Worm (Caenorhabditis elegans) whole organism, L1 larva: ENCODE results near the gene ZC373.5.

Experiments used
- C04F5.9 ChIP-seq: sonication (generic microtip); optimal IDR thresholded peaks from 2 replicates; lab custom pipeline; 2016; ENCODE audit warnings: missing genetic modification characterization, missing compliant biosample characterization
- Y116A8C.19 ChIP-seq: sonication (generic microtip); optimal IDR thresholded peaks from 2 replicates; lab custom pipeline; 2016; ENCODE audit warnings: missing compliant biosample characterization, missing genetic modification characterization, borderline replicate concordance
- aha-1 ChIP-seq: fragments of 150-350 bp; optimal IDR thresholded peaks from 2 replicates; lab custom pipeline; 2014; ENCODE audit warnings: missing biosample characterization, missing genetic modification characterization
- alr-1 ChIP-seq: fragments of 200-800 bp; sonication (Bioruptor generic); optimal IDR thresholded peaks from 2 replicates; lab custom pipeline; 2018; ENCODE audit warnings: borderline replicate concordance, mild to moderate bottlenecking, missing genetic modification characterization, missing compliant biosample characterization
- aly-2 ChIP-seq: fragments of 150-350 bp; optimal IDR thresholded peaks from 2 replicates; lab custom pipeline; 2014; ENCODE audit warnings: missing biosample characterization, missing genetic modification characterization
- ceh-63 ChIP-seq: fragments of 200-800 bp; sonication (Bioruptor generic); optimal IDR thresholded peaks from 2 replicates; lab custom pipeline; 2018; ENCODE audit warnings: mild to moderate bottlenecking, missing genetic modification characterization, missing compliant biosample characterization
- ceh-8 ChIP-seq: fragments of 200-800 bp; sonication (Bioruptor generic); optimal IDR thresholded peaks from 2 replicates; lab custom pipeline; 2018; ENCODE audit warnings: mild to moderate bottlenecking, missing genetic modification characterization, moderate library complexity, missing compliant biosample characterization
- ceh-88 ChIP-seq: fragments of 200-800 bp; sonication (Bioruptor generic); IDR thresholded peaks from 2 replicates; pipeline ENCODE4 v1.3.6; 2022; ENCODE audit warnings: missing genetic modification characterization, missing compliant biosample characterization
- ceh-90 ChIP-seq: sonication (generic microtip); optimal IDR thresholded peaks from 2 replicates; lab custom pipeline; 2016; ENCODE audit warnings: missing genetic modification characterization, missing compliant biosample characterization
- dsc-1 ChIP-seq: sonication (generic microtip); optimal IDR thresholded peaks from 2 replicates; lab custom pipeline; 2016; ENCODE audit warnings: mild to moderate bottlenecking, missing genetic modification characterization, missing compliant biosample characterization
- efl-1 ChIP-seq, 4 experiments: fragments of 150-350 bp; optimal IDR thresholded peaks in 3 of 4; peaks in 1 of 4; 1 replicate in 1 of 4; 2 replicates in 3 of 4; lab custom pipeline; 2014; ENCODE audit warnings: missing biosample characterization in 2 of 4, missing genetic modification characterization in 2 of 4, missing genetic modification reagents in 2 of 4
- efl-3 ChIP-seq: fragments of 200-800 bp; sonication (Bioruptor generic); optimal IDR thresholded peaks from 2 replicates; lab custom pipeline; 2018; ENCODE audit warnings: mild to moderate bottlenecking, missing genetic modification characterization, missing compliant biosample characterization
- egl-27 ChIP-seq, 2 experiments: fragments of 150-350 bp in 1 of 2; sonication (generic microtip); optimal IDR thresholded peaks; 3 replicates each; lab custom pipeline; 2017 to 2018; ENCODE audit warnings: missing biosample characterization in 2 of 2, missing genetic modification characterization in 2 of 2, missing genetic modification reagents in 2 of 2
- elt-2 ChIP-seq: sonication (generic microtip); optimal IDR thresholded peaks from 2 replicates; lab custom pipeline; 2016; ENCODE audit warnings: missing genetic modification characterization, mild to moderate bottlenecking, inconsistent platforms, missing compliant biosample characterization, missing genetic modification reagents
- elt-3 ChIP-seq, 6 experiments: fragments of 150-350 bp in 1 of 6; sonication (generic microtip); optimal IDR thresholded peaks; 2 replicates each; lab custom pipeline; 2017 to 2018; ENCODE audit warnings: missing biosample characterization in 6 of 6, missing genetic modification characterization in 6 of 6, inconsistent platforms in 1 of 6
- ets-5 ChIP-seq: fragments of 200-800 bp; sonication (Bioruptor generic); IDR thresholded peaks from 2 replicates; pipeline ENCODE4 v1.3.6; 2022; ENCODE audit warnings: missing genetic modification characterization, missing compliant biosample characterization
- fkh-10 ChIP-seq: sonication (generic microtip); optimal IDR thresholded peaks from 2 replicates; lab custom pipeline; 2017; ENCODE audit warnings: missing biosample characterization, missing genetic modification reagents, missing genetic modification characterization
- fkh-4 ChIP-seq: sonication (generic microtip); optimal IDR thresholded peaks from 2 replicates; lab custom pipeline; 2016; ENCODE audit warnings: missing compliant biosample characterization, missing genetic modification characterization, borderline replicate concordance
- fkh-8 ChIP-seq: sonication (generic microtip); optimal IDR thresholded peaks from 2 replicates; lab custom pipeline; 2016; ENCODE audit warnings: mild to moderate bottlenecking, missing genetic modification characterization, missing compliant biosample characterization
- grh-1 ChIP-seq: fragments of 200-800 bp; sonication (Bioruptor generic); IDR thresholded peaks from 2 replicates; pipeline ENCODE4 v1.3.6; 2022; ENCODE audit warnings: missing genetic modification reagents, missing genetic modification characterization, missing compliant biosample characterization
- hlh-17 ChIP-seq: fragments of 200-800 bp; sonication (Bioruptor generic); optimal IDR thresholded peaks from 2 replicates; lab custom pipeline; 2018; ENCODE audit warnings: missing genetic modification characterization, mild to moderate bottlenecking, missing compliant biosample characterization, moderate library complexity, borderline replicate concordance
- hlh-4 ChIP-seq: sonication (generic microtip); optimal IDR thresholded peaks from 2 replicates; lab custom pipeline; 2016; ENCODE audit warnings: mild to moderate bottlenecking, missing genetic modification characterization, missing compliant biosample characterization
- irx-1 ChIP-seq: sonication (generic microtip); optimal IDR thresholded peaks from 2 replicates; lab custom pipeline; 2016; ENCODE audit warnings: missing genetic modification characterization, missing compliant biosample characterization
- isw-1 ChIP-seq: fragments of 200-800 bp; sonication (Bioruptor generic); IDR thresholded peaks from 2 replicates; pipeline ENCODE4 v1.3.6; 2022; ENCODE audit warnings: missing genetic modification characterization, missing compliant biosample characterization
- jun-1 ChIP-seq: fragments of 150-350 bp; optimal IDR thresholded peaks from 2 replicates; lab custom pipeline; 2014; ENCODE audit warnings: missing biosample characterization, missing genetic modification reagents, missing genetic modification characterization
- lin-14 ChIP-seq: fragments of 200-800 bp; sonication (Bioruptor generic); optimal IDR thresholded peaks from 2 replicates; lab custom pipeline; 2018; ENCODE audit warnings: mild to moderate bottlenecking, missing genetic modification characterization, moderate library complexity, missing compliant biosample characterization
- lin-35 ChIP-seq, 2 experiments: fragments of 150-350 bp; optimal IDR thresholded peaks; 2 replicates each; lab custom pipeline; 2014; ENCODE audit warnings: missing biosample characterization in 2 of 2, missing genetic modification characterization in 2 of 2, missing genetic modification reagents in 2 of 2
- lin-39 ChIP-seq: fragments of 150-350 bp; optimal IDR thresholded peaks from 2 replicates; lab custom pipeline; 2014; ENCODE audit warnings: missing biosample characterization, missing genetic modification reagents, missing genetic modification characterization
- lir-3 ChIP-seq: sonication (generic microtip); optimal IDR thresholded peaks from 2 replicates; lab custom pipeline; 2016; ENCODE audit warnings: mild to moderate bottlenecking, missing genetic modification characterization, moderate library complexity, missing compliant biosample characterization; ENCODE audit not compliant: poor library complexity
- lsy-2 ChIP-seq, 2 experiments: fragments of 150-350 bp; optimal IDR thresholded peaks; 2 replicates each; lab custom pipeline; 2014; ENCODE audit warnings: missing biosample characterization in 2 of 2, missing genetic modification characterization in 2 of 2
- mab-9 ChIP-seq: fragments of 200-800 bp; sonication (Bioruptor generic); IDR thresholded peaks from 2 replicates; pipeline ENCODE4 v1.3.6; 2022; ENCODE audit warnings: missing genetic modification reagents, missing genetic modification characterization, missing compliant biosample characterization
- mdl-1 ChIP-seq, 2 experiments: fragments of 150-350 bp; optimal IDR thresholded peaks; 2 replicates each; lab custom pipeline; 2014 to 2017; ENCODE audit warnings: missing biosample characterization in 2 of 2, missing genetic modification characterization in 2 of 2, inconsistent platforms in 1 of 2
- mef-2 ChIP-seq: fragments of 150-350 bp; optimal IDR thresholded peaks from 2 replicates; lab custom pipeline; 2014; ENCODE audit warnings: missing biosample characterization, missing genetic modification characterization
- mep-1 ChIP-seq: fragments of 150-350 bp; optimal IDR thresholded peaks from 2 replicates; lab custom pipeline; 2014; ENCODE audit warnings: missing biosample characterization, missing genetic modification characterization
- nhr-11 ChIP-seq: fragments of 150-350 bp; optimal IDR thresholded peaks from 2 replicates; lab custom pipeline; 2014; ENCODE audit warnings: missing biosample characterization, missing genetic modification characterization
- nhr-12 ChIP-seq: sonication (generic microtip); optimal IDR thresholded peaks from 2 replicates; lab custom pipeline; 2017; ENCODE audit warnings: missing biosample characterization, missing genetic modification characterization
- nhr-20 ChIP-seq: sonication (generic microtip); optimal IDR thresholded peaks from 2 replicates; lab custom pipeline; 2016; ENCODE audit warnings: mild to moderate bottlenecking, missing genetic modification characterization, missing compliant biosample characterization
- nhr-237 ChIP-seq: fragments of 150-350 bp; optimal IDR thresholded peaks from 2 replicates; lab custom pipeline; 2014; ENCODE audit warnings: missing biosample characterization, missing genetic modification characterization
- nhr-47 ChIP-seq: sonication (generic microtip); optimal IDR thresholded peaks from 2 replicates; lab custom pipeline; 2016; ENCODE audit warnings: mild to moderate bottlenecking, missing genetic modification characterization, moderate library complexity, missing compliant biosample characterization
- nhr-76 ChIP-seq: sonication (generic microtip); optimal IDR thresholded peaks from 2 replicates; lab custom pipeline; 2017; ENCODE audit warnings: missing biosample characterization, missing genetic modification characterization
- nhr-77 ChIP-seq: fragments of 150-350 bp; optimal IDR thresholded peaks from 2 replicates; lab custom pipeline; 2014; ENCODE audit warnings: missing biosample characterization, missing genetic modification characterization
- pag-3 ChIP-seq: sonication (generic microtip); optimal IDR thresholded peaks from 2 replicates; lab custom pipeline; 2017; ENCODE audit warnings: missing genetic modification characterization, mild to moderate bottlenecking, missing compliant biosample characterization, antibody characterized with exemption, borderline replicate concordance; ENCODE audit not compliant: insufficient read depth
- pqm-1 ChIP-seq: sonication (generic microtip); optimal IDR thresholded peaks from 3 replicates; lab custom pipeline; 2017; ENCODE audit warnings: missing biosample characterization, missing genetic modification characterization
- rnt-1 ChIP-seq: sonication (generic microtip); optimal IDR thresholded peaks from 2 replicates; lab custom pipeline; 2016; ENCODE audit warnings: mild to moderate bottlenecking, missing genetic modification characterization, moderate library complexity, missing compliant biosample characterization
- snu-23 ChIP-seq: sonication (generic microtip); optimal IDR thresholded peaks from 2 replicates; lab custom pipeline; 2016; ENCODE audit warnings: missing genetic modification characterization, missing compliant biosample characterization
- sox-4 ChIP-seq: sonication (generic microtip); optimal IDR thresholded peaks from 2 replicates; lab custom pipeline; 2016; ENCODE audit warnings: missing genetic modification characterization, missing compliant biosample characterization
- sup-37 ChIP-seq: fragments of 200-800 bp; sonication (Bioruptor generic); optimal IDR thresholded peaks from 2 replicates; lab custom pipeline; 2018; ENCODE audit warnings: mild to moderate bottlenecking, missing genetic modification characterization, missing compliant biosample characterization
- unc-30 ChIP-seq: sonication (generic microtip); optimal IDR thresholded peaks from 2 replicates; lab custom pipeline; 2017; ENCODE audit warnings: missing biosample characterization, missing genetic modification characterization
- unc-62 ChIP-seq: fragments of 150-350 bp; optimal IDR thresholded peaks from 2 replicates; lab custom pipeline; 2014; ENCODE audit warnings: missing biosample characterization, missing genetic modification reagents, missing genetic modification characterization
- unc-86 ChIP-seq: sonication (generic microtip); optimal IDR thresholded peaks from 2 replicates; lab custom pipeline; 2016; ENCODE audit warnings: missing genetic modification characterization, missing compliant biosample characterization
- unc-98 ChIP-seq: fragments of 200-800 bp; sonication (Bioruptor generic); IDR thresholded peaks from 2 replicates; pipeline ENCODE4 v1.3.6; 2022; ENCODE audit warnings: missing genetic modification characterization, missing compliant biosample characterization
- zip-4 ChIP-seq: fragments of 200-800 bp; sonication (Bioruptor generic); optimal IDR thresholded peaks from 2 replicates; lab custom pipeline; 2018; ENCODE audit warnings: mild to moderate bottlenecking, missing genetic modification characterization, moderate library complexity, missing compliant biosample characterization

Gene ZC373.5

DNA sequence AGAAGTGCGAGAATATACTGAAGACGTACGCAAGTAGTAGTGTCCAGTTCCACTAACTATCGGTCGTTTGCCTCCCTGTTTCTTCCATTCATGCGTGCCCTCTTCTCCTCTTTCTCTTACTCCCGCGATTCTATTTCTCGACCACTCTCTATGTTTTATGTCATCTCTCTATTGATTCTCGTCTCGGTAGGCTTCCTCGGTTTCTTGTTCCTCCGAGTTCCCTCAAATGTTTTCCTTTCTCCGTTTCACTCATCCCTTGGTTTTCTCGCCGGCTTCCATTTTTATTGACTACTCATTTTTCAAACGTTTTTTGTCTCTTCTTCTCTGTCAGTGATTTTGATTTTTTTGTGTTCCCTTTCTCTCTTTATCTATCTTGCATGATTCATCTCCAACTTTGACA lies 47.8 kb downstream of the ZC373.5 start:
- TF ChIP-seq unc-86 (tag; lab: Kevin White, UChicago) (no peak), dsc-1 (peak; percentile 6), mef-2 (no peak), ceh-88 (GFP tag; lab: Robert Waterston, UW) (no peak), Y116A8C.19 (tag; lab: Kevin White, UChicago) (no peak), lir-3 (tag; lab: Kevin White, UChicago) (no peak), pqm-1 (tag; lab: Kevin White, UChicago) (no peak), sup-37 (GFP tag; lab: Kevin White, UChicago) (no peak), hlh-17 (no peak), ceh-8 (GFP tag; lab: Kevin White, UChicago) (no peak), ceh-90 (tag; lab: Kevin White, UChicago) (no peak), C04F5.9 (tag; lab: Kevin White, UChicago) (no peak), ceh-63 (GFP tag; lab: Kevin White, UChicago) (no peak), nhr-47 (tag; lab: Kevin White, UChicago) (peak; percentile 49), lin-14 (GFP tag; lab: Kevin White, UChicago) (peak; percentile 92), efl-1 (optimal IDR thresholded peaks at IDR 0.05; lab: Kevin White, UChicago) (peak; percentile 18 to 42), efl-1 (GFP tag; optimal IDR thresholded peaks at IDR 0.05 in 1 of 2; lab: Kevin White, UChicago) (peak in 1 of 2 experiments; percentile 81), ets-5 (GFP tag; lab: Robert Waterston, UW) (no peak), unc-30 (tag; lab: Kevin White, UChicago) (no peak), aha-1 (no peak), nhr-237 (no peak), aly-2 (no peak), efl-3 (no peak), fkh-4 (tag; lab: Kevin White, UChicago) (no peak), isw-1 (GFP tag; lab: Robert Waterston, UW) (no peak), elt-3 (tag; optimal IDR thresholded peaks at IDR 0.05; lab: Kevin White, UChicago) (peak in 3 of 6 experiments; percentile 41 to 65 (median 64)), rnt-1 (peak; percentile 42), nhr-76 (tag; lab: Kevin White, UChicago) (no peak), egl-27 (tag; optimal IDR thresholded peaks at IDR 0.05; lab: Kevin White, UChicago) (no peak), mep-1 (tag; lab: Kevin White, UChicago) (peak; percentile 77), elt-2 (no peak), nhr-12 (tag; lab: Kevin White, UChicago) (no peak), lsy-2 (tag; optimal IDR thresholded peaks at IDR 0.05; lab: Kevin White, UChicago) (peak in 1 of 2 experiments; percentile 71), sox-4 (tag; lab: Kevin White, UChicago) (no peak), mab-9 (GFP tag; lab: Robert Waterston, UW) (no peak), irx-1 (tag; lab: Kevin White, UChicago) (no peak), snu-23 (GFP tag; lab: Kevin White, UChicago) (peak; percentile 74), hlh-4 (tag; lab: Kevin White, UChicago) (no peak), mdl-1 (tag; optimal IDR thresholded peaks at IDR 0.05; lab: Kevin White, UChicago) (peak in 1 of 2 experiments; percentile 74), lin-35 (GFP tag; optimal IDR thresholded peaks at IDR 0.05; lab: Kevin White, UChicago) (peak; percentile 24 to 47), nhr-20 (tag; lab: Kevin White, UChicago) (peak; percentile 70), nhr-77 (tag; lab: Kevin White, UChicago) (peak; percentile 48), fkh-8 (tag; lab: Kevin White, UChicago) (peak; percentile 50), unc-62 (no peak), pag-3 (tag; lab: Kevin White, UChicago) (no peak), zip-4 (GFP tag; lab: Kevin White, UChicago) (no peak), lin-39 (tag; lab: Kevin White, UChicago) (no peak), unc-98 (GFP tag; lab: Robert Waterston, UW) (no peak), nhr-11 (tag; lab: Kevin White, UChicago) (no peak), fkh-10 (no peak), grh-1 (GFP tag; lab: Robert Waterston, UW) (no peak), jun-1 (tag; lab: Kevin White, UChicago) (no peak), alr-1 (no peak)
